Fruit fly (Drosophila melanogaster): Measurements from ENCODE around the gene PGRP-SB1.

The PGRP-SB1 gene

dm6 chr3L:16746586-16747383 lies 19.0 kb upstream of the PGRP-SB1 start (continued):
- TF ChIP-seq croc (GFP tag; conservative IDR thresholded peaks at IDR 0.05): no peak
- no peak for TF ChIP-seq repo (GFP tag; optimal IDR thresholded peaks at IDR 0.05)
- no peak for TF ChIP-seq chif (GFP tag; optimal IDR thresholded peaks at IDR 0.05)
- peak; percentile 17 for TF ChIP-seq ATbp (GFP tag; optimal IDR thresholded peaks at IDR 0.05)
- no peak for TF ChIP-seq pzg (GFP tag; optimal IDR thresholded peaks at IDR 0.05)
- no peak for TF ChIP-seq CG4707 (GFP tag; optimal IDR thresholded peaks at IDR 0.05)
- no peak for TF ChIP-seq Atf6 (GFP tag; IDR thresholded peaks at IDR 0.05)
- peak; percentile 64 for TF ChIP-seq Blimp-1 (GFP tag; optimal IDR thresholded peaks at IDR 0.05)
- TF ChIP-seq gsb-n (tag; optimal IDR thresholded peaks at IDR 0.05): no peak
- TF ChIP-seq Ets65A (GFP tag): no peak
- no peak for TF ChIP-seq CG3838 (GFP tag; optimal IDR thresholded peaks at IDR 0.05)
- peak; percentile 37 for TF ChIP-seq CG2712 (tag; optimal IDR thresholded peaks at IDR 0.05)
- TF ChIP-seq Xbp1 (GFP tag; optimal IDR thresholded peaks at IDR 0.05): no peak
- TF ChIP-seq her (GFP tag; optimal IDR thresholded peaks at IDR 0.05): no peak
- TF ChIP-seq fd96Cb (tag; optimal IDR thresholded peaks at IDR 0.05): peak; percentile 33
- no peak for TF ChIP-seq CG18476 (GFP tag; optimal IDR thresholded peaks at IDR 0.05)
- no peak for TF ChIP-seq CG10431 (GFP tag; optimal IDR thresholded peaks at IDR 0.05)
- no peak for TF ChIP-seq fru (optimal IDR thresholded peaks at IDR 0.05)
- no peak for TF ChIP-seq tll (GFP tag; optimal IDR thresholded peaks at IDR 0.05)
- no peak for TF ChIP-seq grn (GFP tag; optimal IDR thresholded peaks at IDR 0.05)
- no peak for TF ChIP-seq CG7745 (tag; optimal IDR thresholded peaks at IDR 0.05)
- TF ChIP-seq Dll (GFP tag; IDR thresholded peaks at IDR 0.05; ENCODE audit: partially characterized antibody): no peak
- TF ChIP-seq B-H2 (GFP tag; optimal IDR thresholded peaks at IDR 0.05): no peak
- TF ChIP-seq CrebB (tag; optimal IDR thresholded peaks at IDR 0.05): no peak
- TF ChIP-seq CG4328 (GFP tag; optimal IDR thresholded peaks at IDR 0.05): no peak
- TF ChIP-seq sima (GFP tag; optimal IDR thresholded peaks at IDR 0.05): no peak
- TF ChIP-seq usp (GFP tag; optimal IDR thresholded peaks at IDR 0.05): no peak
- TF ChIP-seq Gsc (GFP tag; IDR thresholded peaks at IDR 0.05): no peak
- no peak for TF ChIP-seq Hey (tag; optimal IDR thresholded peaks at IDR 0.05)
- TF ChIP-seq B-H1 (GFP tag; IDR thresholded peaks at IDR 0.05): no peak
- TF ChIP-seq CG9797 (GFP tag; optimal IDR thresholded peaks at IDR 0.05): no peak
- TF ChIP-seq Dip3 (GFP tag; optimal IDR thresholded peaks at IDR 0.05): no peak
- no peak for TF ChIP-seq gcm2 (GFP tag; optimal IDR thresholded peaks at IDR 0.05)
- TF ChIP-seq CG7556 (GFP tag; optimal IDR thresholded peaks at IDR 0.05): peak; percentile 2
- no peak for TF ChIP-seq twi (tag; optimal IDR thresholded peaks at IDR 0.05)
- peak; percentile 30 for TF ChIP-seq Sox100B (GFP tag; optimal IDR thresholded peaks at IDR 0.05)
- no peak for TF ChIP-seq zfh2 (GFP tag; optimal IDR thresholded peaks at IDR 0.05)
- TF ChIP-seq NC2β (GFP tag; optimal IDR thresholded peaks at IDR 0.05): no peak
- no peak for TF ChIP-seq D (optimal IDR thresholded peaks at IDR 0.05)
- TF ChIP-seq D (GFP tag; optimal IDR thresholded peaks at IDR 0.05): peak; percentile 29
- peak in 1 of 3 experiments; percentile 9 for TF ChIP-seq lola (GFP tag; optimal IDR thresholded peaks at IDR 0.05)
- no peak for TF ChIP-seq trh (GFP tag; optimal IDR thresholded peaks at IDR 0.05)
- TF ChIP-seq phol (tag; optimal IDR thresholded peaks at IDR 0.05): peak; percentile 68
- TF ChIP-seq Bgb (GFP tag; IDR thresholded peaks at IDR 0.05; ENCODE audit: partially characterized antibody): no peak
- no peak for TF ChIP-seq CG13296 (GFP tag; optimal IDR thresholded peaks at IDR 0.05)
- no peak for TF ChIP-seq CG11085 (GFP tag; IDR thresholded peaks at IDR 0.05)
- no peak for TF ChIP-seq gcm (GFP tag; optimal IDR thresholded peaks at IDR 0.05)
- no peak for TF ChIP-seq gt (GFP tag; IDR thresholded peaks at IDR 0.05)
- no peak for TF ChIP-seq CG12942 (GFP tag; optimal IDR thresholded peaks at IDR 0.05)
- no peak for TF ChIP-seq Dip2 (GFP tag; IDR thresholded peaks at IDR 0.05)

All from whole organism, embryonic.